Fruit fly (Drosophila melanogaster) whole organism, embryonic: Measurements from ENCODE around the gene CG8563.

Experiments used
- Adf1 ChIP-seq: fragments of 200-800 bp; sonication (Bioruptor generic); IDR thresholded peaks from 2 replicates; pipeline ENCODE4 v1.3.6; 2022; ENCODE audit warnings: missing biosample characterization, missing genetic modification characterization
- CG12236 ChIP-seq: fragments of 200-800 bp; sonication (Bioruptor generic); optimal IDR thresholded peaks from 2 replicates; lab custom pipeline; 2016; ENCODE audit warnings: missing biosample characterization, missing genetic modification characterization
- CG12391 ChIP-seq: fragments of 200-800 bp; sonication (Bioruptor generic); optimal IDR thresholded peaks from 3 replicates; lab custom pipeline; 2018; ENCODE audit warnings: missing biosample characterization, mild to moderate bottlenecking, missing genetic modification characterization, moderate library complexity
- CG12744 ChIP-seq: fragments of 200-800 bp; sonication (Bioruptor generic); optimal IDR thresholded peaks from 2 replicates; lab custom pipeline; 2016; ENCODE audit warnings: missing biosample characterization, missing genetic modification characterization
- CG14860 ChIP-seq: fragments of 200-800 bp; sonication (Bioruptor generic); IDR thresholded peaks from 3 replicates; pipeline ENCODE4 v1.3.6; 2022; ENCODE audit warnings: missing biosample characterization, missing genetic modification characterization; ENCODE audit not compliant: partially characterized antibody
- CG15269 ChIP-seq: fragments of 200-800 bp; sonication (Bioruptor generic); optimal IDR thresholded peaks from 2 replicates; lab custom pipeline; 2018; ENCODE audit warnings: missing biosample characterization, mild to moderate bottlenecking, missing genetic modification characterization, moderate library complexity
- CG17359 ChIP-seq: fragments of 200-800 bp; sonication (Bioruptor generic); optimal IDR thresholded peaks from 3 replicates; lab custom pipeline; 2018; ENCODE audit warnings: missing biosample characterization, mild to moderate bottlenecking, missing genetic modification characterization, moderate library complexity
- CG30020 ChIP-seq: fragments of 200-800 bp; optimal IDR thresholded peaks from 2 replicates; lab custom pipeline; 2019; ENCODE audit warnings: missing biosample characterization, mild to moderate bottlenecking, missing genetic modification characterization, moderate library complexity
- CG30431 ChIP-seq: fragments of 200-800 bp; sonication (Bioruptor generic); optimal IDR thresholded peaks from 2 replicates; lab custom pipeline; 2017; ENCODE audit warnings: missing biosample characterization, missing genetic modification characterization
- CG4328 ChIP-seq: fragments of 200-800 bp; sonication (Bioruptor generic); optimal IDR thresholded peaks from 3 replicates; lab custom pipeline; 2017; ENCODE audit warnings: missing biosample characterization, missing genetic modification reagents, missing genetic modification characterization
- CG5180 ChIP-seq: fragments of 200-800 bp; sonication (Bioruptor generic); optimal IDR thresholded peaks from 3 replicates; lab custom pipeline; 2017; ENCODE audit warnings: missing biosample characterization, missing genetic modification characterization, mild to moderate bottlenecking, moderate library complexity, missing genetic modification reagents
- CG6175 ChIP-seq: fragments of 200-800 bp; sonication (Bioruptor generic); IDR thresholded peaks from 3 replicates; pipeline ENCODE4 v1.3.6; 2022; ENCODE audit warnings: missing biosample characterization, missing genetic modification characterization
- CG7556 ChIP-seq: fragments of 200-800 bp; sonication (Bioruptor generic); optimal IDR thresholded peaks from 2 replicates; lab custom pipeline; 2017; ENCODE audit warnings: missing biosample characterization, mild to moderate bottlenecking, missing genetic modification characterization
- CG7786 ChIP-seq: fragments of 200-800 bp; sonication (Bioruptor generic); optimal IDR thresholded peaks from 2 replicates; lab custom pipeline; 2016; ENCODE audit warnings: missing biosample characterization, missing genetic modification characterization
- Doc2 ChIP-seq: fragments of 200-800 bp; sonication (Bioruptor generic); IDR thresholded peaks from 2 replicates; pipeline ENCODE4 v1.3.6; 2022; ENCODE audit warnings: missing biosample characterization, missing genetic modification characterization
- HLHmδ ChIP-seq: fragments of 200-800 bp; sonication (Bioruptor generic); optimal IDR thresholded peaks from 2 replicates; lab custom pipeline; 2018; ENCODE audit warnings: missing biosample characterization, mild to moderate bottlenecking, missing genetic modification characterization, moderate library complexity
- Hr3 ChIP-seq: fragments of 200-800 bp; sonication (Bioruptor generic); optimal IDR thresholded peaks from 3 replicates; lab custom pipeline; 2016; ENCODE audit warnings: missing biosample characterization, missing genetic modification characterization
- Kr ChIP-seq: fragments of 200-800 bp; sonication (Bioruptor generic); optimal IDR thresholded peaks from 2 replicates; lab custom pipeline; 2017; ENCODE audit warnings: missing biosample characterization, mild to moderate bottlenecking, missing genetic modification characterization
- Nf-YC ChIP-seq: fragments of 200-800 bp; optimal IDR thresholded peaks from 3 replicates; lab custom pipeline; 2019; ENCODE audit warnings: missing biosample characterization, mild to moderate bottlenecking, missing genetic modification characterization, moderate library complexity
- Sry-δ ChIP-seq: fragments of 200-800 bp; sonication (Bioruptor generic); optimal IDR thresholded peaks from 2 replicates; lab custom pipeline; 2016; ENCODE audit warnings: missing biosample characterization, missing genetic modification characterization
- Ssrp ChIP-seq: fragments of 200-800 bp; sonication (Bioruptor generic); optimal IDR thresholded peaks from 2 replicates; lab custom pipeline; 2018; ENCODE audit warnings: missing biosample characterization, mild to moderate bottlenecking, missing genetic modification characterization, moderate library complexity
- Stat92E ChIP-seq, 3 experiments: fragments of >200 bp in 2 of 3; fragments of 200-800 bp in 1 of 3; sonication (Bioruptor generic) in 1 of 3; optimal IDR thresholded peaks; 2 replicates each; lab custom pipeline; 2017 to 2019; ENCODE audit warnings: missing biosample characterization in 3 of 3, missing genetic modification characterization in 3 of 3, mild to moderate bottlenecking in 1 of 3, moderate library complexity in 1 of 3
- Xrp1 ChIP-seq: fragments of 200-800 bp; sonication (Bioruptor generic); IDR thresholded peaks from 2 replicates; pipeline ENCODE4 v1.3.6; 2022; ENCODE audit warnings: missing biosample characterization, missing genetic modification characterization
- ab ChIP-seq: fragments of 200-800 bp; sonication (Bioruptor generic); optimal IDR thresholded peaks from 2 replicates; lab custom pipeline; 2016; ENCODE audit warnings: missing biosample characterization, missing genetic modification characterization
- al ChIP-seq: fragments of 200-800 bp; sonication (Bioruptor generic); IDR thresholded peaks from 2 replicates; pipeline ENCODE4 v1.3.6; 2022; ENCODE audit warnings: missing biosample characterization, missing genetic modification characterization
- ash1 ChIP-seq: fragments of 200-800 bp; sonication (Bioruptor generic); optimal IDR thresholded peaks from 2 replicates; lab custom pipeline; 2018; ENCODE audit warnings: missing biosample characterization, mild to moderate bottlenecking, missing genetic modification characterization
- bowl ChIP-seq: fragments of 200-800 bp; sonication (Bioruptor generic); IDR thresholded peaks from 2 replicates; pipeline ENCODE4 v1.3.6; 2022; ENCODE audit warnings: missing biosample characterization, missing genetic modification characterization
- btn ChIP-seq: fragments of 200-800 bp; sonication (Bioruptor generic); optimal IDR thresholded peaks from 2 replicates; lab custom pipeline; 2016; ENCODE audit warnings: missing biosample characterization, missing genetic modification characterization
- ci ChIP-seq: fragments of 200-800 bp; sonication (Bioruptor generic); IDR thresholded peaks from 3 replicates; pipeline ENCODE4 v1.3.6; 2022; ENCODE audit warnings: missing biosample characterization, missing genetic modification characterization
- dmrt11E ChIP-seq: fragments of 200-800 bp; sonication (Bioruptor generic); optimal IDR thresholded peaks from 3 replicates; lab custom pipeline; 2018; ENCODE audit warnings: missing biosample characterization, mild to moderate bottlenecking, missing genetic modification characterization, moderate library complexity
- dmrt99B ChIP-seq: fragments of 200-800 bp; sonication (Bioruptor generic); optimal IDR thresholded peaks from 2 replicates; lab custom pipeline; 2018; ENCODE audit warnings: missing biosample characterization, mild to moderate bottlenecking, missing genetic modification characterization, moderate library complexity
- dpn ChIP-seq, 2 experiments: fragments of 200-800 bp; sonication (Bioruptor generic); optimal IDR thresholded peaks; 3 replicates each; lab custom pipeline; 2016; ENCODE audit warnings: missing biosample characterization in 2 of 2, missing genetic modification characterization in 2 of 2
- dysf ChIP-seq: fragments of 200-800 bp; sonication (Bioruptor generic); IDR thresholded peaks from 3 replicates; pipeline ENCODE4 v1.3.6; 2022; ENCODE audit warnings: missing biosample characterization, missing genetic modification characterization
- emc ChIP-seq: fragments of 200-800 bp; sonication (Bioruptor generic); optimal IDR thresholded peaks from 2 replicates; lab custom pipeline; 2016; ENCODE audit warnings: missing biosample characterization, missing genetic modification characterization
- eyg ChIP-seq: fragments of 200-800 bp; sonication (Bioruptor generic); optimal IDR thresholded peaks from 3 replicates; lab custom pipeline; 2016; ENCODE audit warnings: missing biosample characterization, missing genetic modification characterization
- fru ChIP-seq: fragments of >200 bp; optimal IDR thresholded peaks from 2 replicates; lab custom pipeline; 2017
- otp ChIP-seq: fragments of 200-800 bp; sonication (Bioruptor generic); IDR thresholded peaks from 3 replicates; pipeline ENCODE4, ENCODE4 v1.3.6; 2022; ENCODE audit warnings: missing biosample characterization, missing genetic modification characterization
- pan ChIP-seq, 4 experiments: fragments of >200 bp in 3 of 4; fragments of 200-800 bp in 1 of 4; sonication (Bioruptor generic) in 1 of 4; optimal IDR thresholded peaks in 3 of 4; IDR thresholded peaks in 1 of 4; 2 replicates each; pipeline versions ENCODE4 v1.3.6 to Lab custom; 2017 to 2022; ENCODE audit warnings: missing biosample characterization in 2 of 4, missing genetic modification characterization in 2 of 4, mixed read lengths in 1 of 4
- ro ChIP-seq: fragments of 200-800 bp; sonication (Bioruptor generic); IDR thresholded peaks from 2 replicates; pipeline ENCODE4 v1.3.6; 2022; ENCODE audit warnings: missing biosample characterization, missing genetic modification characterization
- row ChIP-seq: fragments of 200-800 bp; sonication (Bioruptor generic); IDR thresholded peaks from 3 replicates; pipeline ENCODE4 v1.3.6; 2022; ENCODE audit warnings: missing biosample characterization, missing genetic modification characterization
- toy ChIP-seq: fragments of 200-800 bp; sonication (Bioruptor generic); IDR thresholded peaks from 2 replicates; pipeline ENCODE4 v1.3.6; 2022; ENCODE audit warnings: missing biosample characterization, missing genetic modification characterization
- trh ChIP-seq: fragments of 200-800 bp; sonication (Bioruptor generic); optimal IDR thresholded peaks from 2 replicates; lab custom pipeline; 2016; ENCODE audit warnings: missing biosample characterization, missing genetic modification characterization

CG8563 gene

dm6 chr3L:7434715-7435653 is 44.4 kb downstream of the CG8563 start, which contains the start of gene Rac2 (continued):
- no peak for TF ChIP-seq Kr (GFP tag; lab: Kevin White, UChicago)
- TF ChIP-seq Ssrp, result no peak
- TF ChIP-seq dmrt99B, result peak; percentile 5
- TF ChIP-seq al (GFP tag; lab: Robert Waterston, UW), result no peak
- TF ChIP-seq otp, result peak; percentile 51; the same call in 1 of the 3 replicates
- TF ChIP-seq pan (optimal IDR thresholded peaks at IDR 0.05; lab: Kevin White, UChicago), result no peak
- peak in 1 of 2 experiments; percentile 16 for TF ChIP-seq pan (GFP tag; optimal IDR thresholded peaks at IDR 0.05 in 1 of 2, IDR thresholded peaks at IDR 0.05 in 1 of 2)
- no peak for TF ChIP-seq CG12236 (GFP tag; lab: Kevin White, UChicago)
- TF ChIP-seq btn (GFP tag; lab: Kevin White, UChicago), result no peak
- TF ChIP-seq row (GFP tag; lab: Robert Waterston, UW), result peak; percentile 67
- TF ChIP-seq ci (GFP tag; lab: Robert Waterston, UW), result 0 out of 3 replicates have a peak, but pooled peaks have one; percentile 59
- peak; percentile 16 for TF ChIP-seq HLHmδ (GFP tag; lab: Kevin White, UChicago)
- TF ChIP-seq CG7786 (GFP tag; lab: Kevin White, UChicago), result peak; percentile 53
- no peak for TF ChIP-seq dmrt11E (tag; lab: Kevin White, UChicago)
- no peak for TF ChIP-seq dpn (GFP tag; optimal IDR thresholded peaks at IDR 0.05; lab: Kevin White, UChicago)
- no peak for TF ChIP-seq CG12744 (GFP tag; lab: Kevin White, UChicago)
- TF ChIP-seq emc, result no peak
- TF ChIP-seq bowl (GFP tag; lab: Robert Waterston, UW), result no peak
- TF ChIP-seq CG30020, result no peak
- TF ChIP-seq CG14860 (GFP tag; lab: Robert Waterston, UW), result no peak
- peak; percentile 5 for TF ChIP-seq CG15269 (tag; lab: Kevin White, UChicago)
- peak; percentile 65 for TF ChIP-seq Adf1 (GFP tag; lab: Robert Waterston, UW)
- TF ChIP-seq dysf (GFP tag; lab: Robert Waterston, UW), result peak; percentile 40; the same call in 1 of the 3 replicates

DNA sequence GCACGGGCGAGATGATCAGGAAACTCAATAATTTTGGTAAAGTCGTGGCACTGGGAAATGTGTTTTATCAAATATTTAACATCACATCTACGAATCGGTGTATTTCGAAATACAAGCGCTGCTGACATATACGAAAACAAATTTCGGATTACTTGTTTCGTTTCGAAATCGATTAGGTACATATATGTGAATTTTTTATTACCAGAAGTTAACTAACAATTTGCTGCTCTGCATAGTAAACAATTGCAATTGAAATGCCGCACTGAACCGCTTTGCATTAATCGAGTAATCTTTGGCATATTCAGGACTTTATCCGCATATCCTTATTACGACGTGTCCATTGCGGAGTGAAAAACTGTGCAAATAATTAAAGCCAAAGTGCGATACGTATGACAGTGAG is 46.8 kb downstream of the CG8563 start, which contains the start of gene CG14835:
Gene CG14835 (minus strand): TSS at position 101 of the 400 bp plus-strand sequence.
- TF ChIP-seq ab (GFP tag; lab: Kevin White, UChicago) (no peak), Xrp1 (GFP tag; lab: Robert Waterston, UW) (no peak), Nf-YC (tag; lab: Kevin White, UChicago) (no peak), Sry-δ (no peak), ro (no peak), Doc2 (GFP tag; lab: Robert Waterston, UW) (no peak), CG6175 (GFP tag; lab: Robert Waterston, UW) (no peak), Stat92E (GFP tag; optimal IDR thresholded peaks at IDR 0.05; lab: Kevin White, UChicago) (no peak), toy (GFP tag; lab: Robert Waterston, UW) (no peak), CG5180 (GFP tag; lab: Kevin White, UChicago) (no peak), Hr3 (GFP tag; lab: Kevin White, UChicago) (no peak), CG12391 (no peak), CG4328 (GFP tag; lab: Kevin White, UChicago) (no peak), eyg (no peak), CG7556 (no peak), CG30431 (no peak), fru (no peak), CG17359 (tag; lab: Kevin White, UChicago) (no peak), trh (no peak), ash1 (GFP tag; lab: Kevin White, UChicago) (no peak)
